Worm (Caenorhabditis elegans) whole organism, young adult: Measurements from ENCODE around the gene ZK1098.11.
A peak's percentile ranks its signal among the peaks of the same experiment; 100 is the strongest.

Experiments used
- B0261.1 ChIP-seq: sonication (generic microtip); optimal IDR thresholded peaks from 2 replicates; lab custom pipeline; 2016; ENCODE audit warnings: mild to moderate bottlenecking, missing genetic modification characterization, moderate library complexity, missing compliant biosample characterization
- F23B12.7 ChIP-seq: sonication (generic microtip); optimal IDR thresholded peaks from 2 replicates; lab custom pipeline; 2017; ENCODE audit warnings: missing genetic modification characterization, mild to moderate bottlenecking, missing compliant biosample characterization, antibody characterized with exemption, moderate library complexity; ENCODE audit not compliant: insufficient read depth
- F33H1.4 ChIP-seq: fragments of 200-800 bp; sonication (Bioruptor generic); IDR thresholded peaks from 2 replicates; pipeline ENCODE4 v1.3.6; 2022; ENCODE audit warnings: missing genetic modification reagents, missing genetic modification characterization, missing compliant biosample characterization
- F55B11.4 ChIP-seq: sonication (generic microtip); optimal IDR thresholded peaks from 2 replicates; lab custom pipeline; 2016; ENCODE audit warnings: missing compliant biosample characterization, missing genetic modification characterization, borderline replicate concordance; ENCODE audit not compliant: insufficient read depth
- F57A8.1 ChIP-seq: fragments of 200-800 bp; sonication (Bioruptor generic); optimal IDR thresholded peaks from 2 replicates; lab custom pipeline; 2018; ENCODE audit warnings: mild to moderate bottlenecking, missing genetic modification characterization, moderate library complexity, missing compliant biosample characterization
- K11D2.4 ChIP-seq: fragments of 200-800 bp; sonication (Bioruptor generic); IDR thresholded peaks from 2 replicates; pipeline ENCODE4 v1.3.6; 2022; ENCODE audit warnings: missing genetic modification reagents, missing genetic modification characterization, missing compliant biosample characterization
- attf-5 ChIP-seq: fragments of 200-800 bp; sonication (Bioruptor generic); optimal IDR thresholded peaks from 2 replicates; lab custom pipeline; 2018; ENCODE audit warnings: mild to moderate bottlenecking, missing genetic modification characterization, missing compliant biosample characterization
- attf-6 ChIP-seq: fragments of 200-800 bp; sonication (Bioruptor generic); IDR thresholded peaks from 2 replicates; pipeline ENCODE4 v1.3.6; 2022; ENCODE audit warnings: missing genetic modification reagents, missing genetic modification characterization, missing compliant biosample characterization
- bed-2 ChIP-seq: fragments of 200-800 bp; sonication (Bioruptor generic); IDR thresholded peaks from 2 replicates; pipeline ENCODE4 v1.3.6; 2022; ENCODE audit warnings: missing genetic modification reagents, missing genetic modification characterization, missing compliant biosample characterization
- ccch-3 ChIP-seq: fragments of 200-800 bp; sonication (Bioruptor generic); optimal IDR thresholded peaks from 2 replicates; lab custom pipeline; 2018; ENCODE audit warnings: mild to moderate bottlenecking, missing genetic modification characterization, missing compliant biosample characterization
- cebp-1 ChIP-seq, 2 experiments: fragments of 200-800 bp in 1 of 2; sonication (Bioruptor generic) in 1 of 2; sonication (generic microtip) in 1 of 2; IDR thresholded peaks in 1 of 2; optimal IDR thresholded peaks in 1 of 2; 2 replicates each; pipeline versions ENCODE4 v1.3.6 to Lab custom; 2017 to 2022; ENCODE audit warnings: missing compliant biosample characterization in 2 of 2, missing genetic modification characterization in 2 of 2, mild to moderate bottlenecking in 1 of 2, missing genetic modification reagents in 1 of 2, moderate library complexity in 1 of 2
- ceh-27 ChIP-seq: fragments of 200-800 bp; sonication (Bioruptor generic); optimal IDR thresholded peaks from 2 replicates; lab custom pipeline; 2018; ENCODE audit warnings: mild to moderate bottlenecking, missing genetic modification characterization, moderate library complexity, missing compliant biosample characterization
- ceh-79 ChIP-seq: sonication (generic microtip); optimal IDR thresholded peaks from 2 replicates; lab custom pipeline; 2017; ENCODE audit warnings: mild to moderate bottlenecking, missing genetic modification characterization, missing compliant biosample characterization
- chd-7 ChIP-seq: sonication (generic microtip); optimal IDR thresholded peaks from 2 replicates; lab custom pipeline; 2016; ENCODE audit warnings: mild to moderate bottlenecking, missing genetic modification characterization, moderate library complexity, missing compliant biosample characterization
- dox-1 ChIP-seq: fragments of 200-800 bp; sonication (Bioruptor generic); IDR thresholded peaks from 2 replicates; pipeline ENCODE4 v1.3.6; 2022; ENCODE audit warnings: missing genetic modification reagents, missing genetic modification characterization, missing compliant biosample characterization
- dpff-1 ChIP-seq: sonication (generic microtip); optimal IDR thresholded peaks from 2 replicates; lab custom pipeline; 2017; ENCODE audit warnings: mild to moderate bottlenecking, missing genetic modification characterization, missing compliant biosample characterization
- egl-44 ChIP-seq: fragments of 200-800 bp; sonication (Bioruptor generic); IDR thresholded peaks from 2 replicates; pipeline ENCODE4 v1.3.6; 2022; ENCODE audit warnings: missing genetic modification reagents, missing genetic modification characterization, missing compliant biosample characterization
- egrh-3 ChIP-seq: fragments of 200-800 bp; sonication (Bioruptor generic); IDR thresholded peaks from 2 replicates; pipeline ENCODE4 v1.3.6; 2022; ENCODE audit warnings: missing genetic modification reagents, missing genetic modification characterization, missing compliant biosample characterization
- ets-4 ChIP-seq: fragments of 200-800 bp; sonication (Bioruptor generic); optimal IDR thresholded peaks from 2 replicates; lab custom pipeline; 2018; ENCODE audit warnings: mild to moderate bottlenecking, missing genetic modification characterization, missing compliant biosample characterization
- hmg-1.2 ChIP-seq: fragments of 200-800 bp; sonication (Bioruptor generic); IDR thresholded peaks from 2 replicates; pipeline ENCODE4 v1.3.6; 2022; ENCODE audit warnings: missing genetic modification reagents, missing genetic modification characterization, missing compliant biosample characterization
- hrde-1 ChIP-seq: sonication (generic microtip); optimal IDR thresholded peaks from 2 replicates; lab custom pipeline; 2016; ENCODE audit warnings: missing genetic modification characterization, mild to moderate bottlenecking, missing compliant biosample characterization, moderate library complexity, missing genotype, missing genetic modification reagents, borderline replicate concordance
- hsf-1 ChIP-seq: fragments of 200-800 bp; sonication (Bioruptor generic); IDR thresholded peaks from 2 replicates; pipeline ENCODE4 v1.3.6; 2022; ENCODE audit warnings: missing genetic modification reagents, missing genetic modification characterization, missing compliant biosample characterization
- let-607 ChIP-seq, 2 experiments: fragments of 200-800 bp in 1 of 2; sonication (Bioruptor generic) in 1 of 2; sonication (generic microtip) in 1 of 2; optimal IDR thresholded peaks; 2 replicates each; lab custom pipeline; 2016 to 2018; ENCODE audit warnings: mild to moderate bottlenecking in 2 of 2, missing compliant biosample characterization in 2 of 2, missing genetic modification characterization in 2 of 2, moderate library complexity in 2 of 2, missing genotype in 1 of 2
- lin-35 ChIP-seq, 3 experiments: fragments of 150-350 bp in 2 of 3; sonication (generic microtip) in 1 of 3; optimal IDR thresholded peaks; 2 replicates each; lab custom pipeline; 2014 to 2018; ENCODE audit warnings: missing biosample characterization in 3 of 3, missing genetic modification characterization in 3 of 3, missing genetic modification reagents in 3 of 3
- lir-1 ChIP-seq: fragments of 200-800 bp; sonication (Bioruptor generic); conservative IDR thresholded peaks from 2 replicates; pipeline ENCODE4 v1.3.6; 2022; ENCODE audit warnings: missing genetic modification reagents, missing genetic modification characterization, missing compliant biosample characterization
- lsl-1 ChIP-seq: fragments of 200-800 bp; sonication (Bioruptor generic); optimal IDR thresholded peaks from 2 replicates; lab custom pipeline; 2018; ENCODE audit warnings: mild to moderate bottlenecking, missing genetic modification characterization, moderate library complexity, missing compliant biosample characterization
- madf-10 ChIP-seq: sonication (generic microtip); optimal IDR thresholded peaks from 2 replicates; lab custom pipeline; 2016; ENCODE audit warnings: mild to moderate bottlenecking, missing genetic modification characterization, missing compliant biosample characterization
- madf-6 ChIP-seq: fragments of 200-800 bp; sonication (Bioruptor generic); IDR thresholded peaks from 2 replicates; pipeline ENCODE4 v1.3.6; 2022; ENCODE audit warnings: missing genetic modification reagents, missing genetic modification characterization, missing compliant biosample characterization
- nhr-90 ChIP-seq: sonication (generic microtip); optimal IDR thresholded peaks from 2 replicates; lab custom pipeline; 2016; ENCODE audit warnings: missing genotype, mild to moderate bottlenecking, missing genetic modification characterization, missing compliant biosample characterization
- pbrm-1 ChIP-seq: fragments of 200-800 bp; sonication (Bioruptor generic); IDR thresholded peaks from 2 replicates; pipeline ENCODE4 v1.3.6; 2022; ENCODE audit warnings: missing genetic modification reagents, missing genetic modification characterization, missing compliant biosample characterization
- snpc-4 ChIP-seq, 5 experiments: fragments of 150-350 bp in 1 of 5; sonication (generic microtip) in 4 of 5; optimal IDR thresholded peaks; 2 replicates each; lab custom pipeline; 2014 to 2018; ENCODE audit warnings: missing genetic modification characterization in 5 of 5, missing biosample characterization in 3 of 5, antibody characterized with exemption in 2 of 5, mild to moderate bottlenecking in 2 of 5, missing compliant biosample characterization in 2 of 5, missing genotype in 2 of 5, moderate library complexity in 2 of 5, missing genetic modification reagents in 1 of 5
- tbp1 ChIP-seq: fragments of 200-800 bp; sonication (Bioruptor generic); optimal IDR thresholded peaks from 2 replicates; lab custom pipeline; 2018; ENCODE audit warnings: mild to moderate bottlenecking, missing genetic modification characterization, missing compliant biosample characterization
- ztf-18 ChIP-seq: sonication (generic microtip); optimal IDR thresholded peaks from 2 replicates; lab custom pipeline; 2016; ENCODE audit warnings: missing genotype, mild to moderate bottlenecking, missing genetic modification characterization, missing compliant biosample characterization
- ztf-3 ChIP-seq: fragments of 200-800 bp; sonication (Bioruptor generic); optimal IDR thresholded peaks from 2 replicates; lab custom pipeline; 2018; ENCODE audit warnings: mild to moderate bottlenecking, missing genetic modification characterization, missing compliant biosample characterization
- ztf-6 ChIP-seq: fragments of 200-800 bp; sonication (Bioruptor generic); IDR thresholded peaks from 2 replicates; pipeline ENCODE4 v1.3.6; 2022; ENCODE audit warnings: missing genetic modification reagents, missing genetic modification characterization, missing compliant biosample characterization

Gene ZK1098.11

ce11 chrIII:9526851-9527250 lies 29.5 kb upstream of the ZK1098.11 start, which contains the start of gene ZK1098.6 (continued):
- TF ChIP-seq bed-2 (GFP tag; lab: Robert Waterston, UW) (no peak), dox-1 (GFP tag; lab: Robert Waterston, UW) (no peak), K11D2.4 (GFP tag; lab: Robert Waterston, UW) (no peak), hrde-1 (tag; lab: Kevin White, UChicago) (no peak), ztf-3 (no peak), egl-44 (no peak)
- TF ChIP-seq, all 124 proteins: peak for 0

- 0 out of 2 replicates have a peak, but pooled peaks have one; percentile 13 for TF ChIP-seq egl-44
- peak; percentile 64 for TF ChIP-seq F23B12.7 (tag; lab: Kevin White, UChicago)
- peak; percentile 77 to 92 for TF ChIP-seq let-607 (tag; optimal IDR thresholded peaks at IDR 0.05; lab: Kevin White, UChicago)
- peak in 1 of 3 experiments; percentile 49 for TF ChIP-seq lin-35 (GFP tag; optimal IDR thresholded peaks at IDR 0.05; lab: Kevin White, UChicago)
- peak; percentile 61 for TF ChIP-seq attf-5 (GFP tag; lab: Kevin White, UChicago)
- TF ChIP-seq ztf-18 (tag; lab: Kevin White, UChicago), result peak; percentile 20
- no peak for TF ChIP-seq chd-7 (tag; lab: Kevin White, UChicago)
- no peak for TF ChIP-seq B0261.1 (tag; lab: Kevin White, UChicago)
- TF ChIP-seq lir-1 (GFP tag; lab: Robert Waterston, UW), result no peak
These were observed 27.6 kb upstream of the ZK1098.11 start, which contains the start of gene ZK1098.2 for ce11 chrIII:9528824-9529223. ZK1098.2 (plus strand) TSS chrIII:9529159.

ce11 chrIII:9534193-9534592 lies 22.2 kb upstream of the ZK1098.11 start:
- TF ChIP-seq hsf-1 (GFP tag; lab: Robert Waterston, UW) (peak; percentile 96), madf-6 (GFP tag; lab: Robert Waterston, UW) (peak; percentile 19; the same call in 1 of the 2 replicates), F33H1.4 (GFP tag; lab: Robert Waterston, UW) (peak; percentile 52), dox-1 (GFP tag; lab: Robert Waterston, UW) (0 out of 2 replicates have a peak, but pooled peaks have one; percentile 29), egrh-3 (GFP tag; lab: Robert Waterston, UW) (0 out of 2 replicates have a peak, but pooled peaks have one; percentile 27), pbrm-1 (GFP tag; lab: Robert Waterston, UW) (peak; percentile 17; the same call in 1 of the 2 replicates)

- TF ChIP-seq ccch-3, result no peak
- TF ChIP-seq lin-35 (GFP tag; optimal IDR thresholded peaks at IDR 0.05; lab: Kevin White, UChicago), result no peak
- TF ChIP-seq attf-5 (GFP tag; lab: Kevin White, UChicago), result peak; percentile 2
- TF ChIP-seq egl-44, result no peak
- TF ChIP-seq ceh-27, result no peak
- TF ChIP-seq ztf-6, result no peak
- TF ChIP-seq hmg-1.2, result peak; percentile 27; the same call in 1 of the 2 replicates
These were observed 17.7 kb upstream of the ZK1098.11 start, which contains the start of gene ZK1098.3 for ce11 chrIII:9538655-9539155. ZK1098.3 (minus strand) TSS chrIII:9538705.

- TF ChIP-seq madf-6 (GFP tag; lab: Robert Waterston, UW), result peak; percentile 37; the same call in 1 of the 2 replicates
- no peak for TF ChIP-seq B0261.1 (tag; lab: Kevin White, UChicago)
These were observed 14.1 kb upstream of the ZK1098.11 start, which contains the start of gene mut-7 for ce11 chrIII:9542280-9542679. mut-7 (minus strand) TSS chrIII:9542380.

ce11 chrIII:9542816-9543215 lies 13.6 kb upstream of the ZK1098.11 start, which contains the start of gene eif-2Balpha:
eif-2Balpha (plus strand) TSS chrIII:9543119.
- no peak for TF ChIP-seq attf-6 (GFP tag; lab: Robert Waterston, UW)
- TF ChIP-seq madf-10 (tag; lab: Kevin White, UChicago), result no peak
- TF ChIP-seq hmg-1.2, result peak; percentile 51; the same call in 1 of the 2 replicates
- TF ChIP-seq ceh-79, result no peak
- no peak for TF ChIP-seq dpff-1 (tag; lab: Kevin White, UChicago)
- peak; percentile 31 for TF ChIP-seq lsl-1 (GFP tag; lab: Kevin White, UChicago)
- peak; percentile 18 for TF ChIP-seq attf-5 (GFP tag; lab: Kevin White, UChicago)
- TF ChIP-seq F57A8.1, result no peak
- TF ChIP-seq snpc-4 (GFP tag; optimal IDR thresholded peaks at IDR 0.05; lab: Kevin White, UChicago), result no peak
- TF ChIP-seq snpc-4 (tag; optimal IDR thresholded peaks at IDR 0.05; lab: Kevin White, UChicago), result no peak
- TF ChIP-seq tbp1, result no peak
- TF ChIP-seq cebp-1 (GFP tag; IDR thresholded peaks at IDR 0.05; lab: Robert Waterston, UW), result no peak
- TF ChIP-seq cebp-1 (tag; optimal IDR thresholded peaks at IDR 0.05; lab: Kevin White, UChicago), result no peak
- no peak for TF ChIP-seq B0261.1 (tag; lab: Kevin White, UChicago)
- no peak for TF ChIP-seq ets-4 (GFP tag; lab: Kevin White, UChicago)
- TF ChIP-seq nhr-90 (tag; lab: Kevin White, UChicago), result no peak
- no peak for TF ChIP-seq F55B11.4 (tag; lab: Kevin White, UChicago)
